Fruit fly (Drosophila melanogaster): ENCODE results near the gene Pdp.

The Pdp gene

dm6 chrX:7690683-7691082, 43.8 kb downstream of the Pdp start (continued):
- peak; percentile 27 for TF ChIP-seq Side (GFP tag; optimal IDR thresholded peaks at IDR 0.05)
- TF ChIP-seq sr (GFP tag; IDR thresholded peaks at IDR 0.05): no peak
- TF ChIP-seq Hand (GFP tag; optimal IDR thresholded peaks at IDR 0.05): peak; percentile 76
- TF ChIP-seq CG18764 (GFP tag; optimal IDR thresholded peaks at IDR 0.05): peak; percentile 14
- TF ChIP-seq fru (optimal IDR thresholded peaks at IDR 0.05): no peak
- no peak for TF ChIP-seq Doc3 (GFP tag; IDR thresholded peaks at IDR 0.05; ENCODE audit: partially characterized antibody)
- TF ChIP-seq CG4730 (GFP tag; IDR thresholded peaks at IDR 0.05): no peak
- no peak for TF ChIP-seq tio (GFP tag; optimal IDR thresholded peaks at IDR 0.05)
- peak; percentile 44; the same call in 1 of the 2 replicates for TF ChIP-seq vvl (GFP tag; IDR thresholded peaks at IDR 0.05)
- peak; percentile 24 for TF ChIP-seq CG12391 (tag; optimal IDR thresholded peaks at IDR 0.05)
- TF ChIP-seq B-H2 (GFP tag; optimal IDR thresholded peaks at IDR 0.05): peak; percentile 61
- 0 out of 2 replicates have a peak, but pooled peaks have one; percentile 9 for TF ChIP-seq gsb (GFP tag; IDR thresholded peaks at IDR 0.05)
- peak; percentile 64; the same call in 1 of the 2 replicates for TF ChIP-seq onecut (GFP tag; IDR thresholded peaks at IDR 0.05)
- TF ChIP-seq Dref (GFP tag; IDR thresholded peaks at IDR 0.05): no peak
- TF ChIP-seq Abd-B (GFP tag; optimal IDR thresholded peaks at IDR 0.05): no peak
- TF ChIP-seq shn (GFP tag; optimal IDR thresholded peaks at IDR 0.05): no peak
- TF ChIP-seq sens-2 (GFP tag; IDR thresholded peaks at IDR 0.05): peak; percentile 32; the same call in 1 of the 2 replicates
- TF ChIP-seq chinmo (GFP tag; IDR thresholded peaks at IDR 0.05; ENCODE audit: partially characterized antibody): no peak
- peak; percentile 32 for TF ChIP-seq CG1529 (GFP tag; optimal IDR thresholded peaks at IDR 0.05)
- TF ChIP-seq pros (GFP tag; optimal IDR thresholded peaks at IDR 0.05): peak; percentile 9
- TF ChIP-seq CG2202 (tag; optimal IDR thresholded peaks at IDR 0.05): peak; percentile 43
- TF ChIP-seq CG7963 (GFP tag; IDR thresholded peaks at IDR 0.05; ENCODE audit: partially characterized antibody): no peak
- peak; percentile 79 for TF ChIP-seq fd64A (GFP tag; optimal IDR thresholded peaks at IDR 0.05)
- TF ChIP-seq CG13287 (GFP tag; IDR thresholded peaks at IDR 0.05; ENCODE audit: partially characterized antibody): no peak
- TF ChIP-seq wor (GFP tag; IDR thresholded peaks at IDR 0.05): no peak
- peak; percentile 87 for TF ChIP-seq CHES-1-like (GFP tag; optimal IDR thresholded peaks at IDR 0.05)
- TF ChIP-seq CG3847 (GFP tag; IDR thresholded peaks at IDR 0.05): no peak
- peak; percentile 87 for TF ChIP-seq Atf6 (GFP tag; IDR thresholded peaks at IDR 0.05)
- TF ChIP-seq CG5180 (GFP tag; optimal IDR thresholded peaks at IDR 0.05): peak; percentile 73
- no peak for TF ChIP-seq sc (optimal IDR thresholded peaks at IDR 0.05)
- peak; percentile 49 for TF ChIP-seq sc (GFP tag; optimal IDR thresholded peaks at IDR 0.05)
- peak; percentile 75 for TF ChIP-seq CG15514 (GFP tag; optimal IDR thresholded peaks at IDR 0.05)
- TF ChIP-seq CG9437 (GFP tag; optimal IDR thresholded peaks at IDR 0.05): no peak
- TF ChIP-seq lola (GFP tag; optimal IDR thresholded peaks at IDR 0.05): peak in 1 of 3 experiments; percentile 15
- peak; percentile 5; the same call in 1 of the 2 replicates for TF ChIP-seq Ada2b (GFP tag; IDR thresholded peaks at IDR 0.05)
- TF ChIP-seq CG11093 (GFP tag; IDR thresholded peaks at IDR 0.05): no peak
- TF ChIP-seq toy (GFP tag; IDR thresholded peaks at IDR 0.05): 0 out of 2 replicates have a peak, but pooled peaks have one; percentile 23
- TF ChIP-seq CG15011 (GFP tag; optimal IDR thresholded peaks at IDR 0.05): peak; percentile 45
- no peak for TF ChIP-seq Eip74EF (GFP tag; optimal IDR thresholded peaks at IDR 0.05)
- peak; percentile 6 for TF ChIP-seq CG12744 (GFP tag; optimal IDR thresholded peaks at IDR 0.05)
- TF ChIP-seq lov (optimal IDR thresholded peaks at IDR 0.05): no peak
- no peak for TF ChIP-seq lov (GFP tag; IDR thresholded peaks at IDR 0.05)
- no peak for TF ChIP-seq Sox102F (GFP tag; optimal IDR thresholded peaks at IDR 0.05)
- TF ChIP-seq sima (GFP tag; optimal IDR thresholded peaks at IDR 0.05): no peak
- peak; percentile 69 for TF ChIP-seq CG3407 (GFP tag; optimal IDR thresholded peaks at IDR 0.05)
- peak; percentile 57 for TF ChIP-seq CG10543 (GFP tag; optimal IDR thresholded peaks at IDR 0.05)
- TF ChIP-seq pho (GFP tag; optimal IDR thresholded peaks at IDR 0.05): peak; percentile 13
- no peak for TF ChIP-seq phol (tag; optimal IDR thresholded peaks at IDR 0.05)
- TF ChIP-seq CG12071 (GFP tag; optimal IDR thresholded peaks at IDR 0.05): peak; percentile 79
- no peak for TF ChIP-seq CG10366 (GFP tag; IDR thresholded peaks at IDR 0.05)
- peak; percentile 31 for TF ChIP-seq HmgZ (tag; optimal IDR thresholded peaks at IDR 0.05)
